Worm (Caenorhabditis elegans): ENCODE results near the gene C05A2.4.
A peak's percentile ranks its signal among the peaks of the same experiment; 100 is the strongest.

The C05A2.4 gene

DNA sequence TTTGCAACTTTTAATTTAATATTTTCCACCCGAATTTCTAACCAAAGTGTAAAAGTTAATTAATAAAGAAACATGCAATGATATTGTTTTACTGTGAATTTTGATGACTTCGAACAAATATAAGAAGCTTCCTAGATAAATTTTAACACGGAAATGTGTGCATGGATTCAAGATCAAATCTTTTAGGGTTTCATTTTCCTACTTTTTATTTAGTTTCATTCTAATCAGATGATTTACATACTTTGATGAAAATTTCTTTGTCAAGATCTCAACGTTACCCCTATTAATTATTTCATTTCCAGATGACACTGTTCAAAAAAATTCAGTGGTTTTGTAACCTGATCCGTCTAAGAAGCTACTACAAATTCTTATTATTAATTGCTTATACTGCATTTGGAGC, 28.0 kb upstream of the C05A2.4 start, which contains the start of gene twk-12:
Gene twk-12, plus strand, starts transcription at position 301 of the 400 bp plus-strand sequence.
- TF ChIP-seq ztf-23 (GFP tag; IDR thresholded peaks at IDR 0.05), result no peak

ce11 chrV:10670817-10671216, 24.5 kb upstream of the C05A2.4 start:
- no peak for TF ChIP-seq ztf-23 (GFP tag; IDR thresholded peaks at IDR 0.05)
- no peak for TF ChIP-seq ref-1 (GFP tag; conservative IDR thresholded peaks at IDR 0.05)
- TF ChIP-seq cog-1 (tag; optimal IDR thresholded peaks at IDR 0.05), result no peak
- TF ChIP-seq tab-1 (GFP tag; IDR thresholded peaks at IDR 0.05), result no peak
- no peak for TF ChIP-seq flt-1 (GFP tag; IDR thresholded peaks at IDR 0.05)
- no peak for TF ChIP-seq ztf-29 (GFP tag; IDR thresholded peaks at IDR 0.05)
- TF ChIP-seq klf-2 (GFP tag; conservative IDR thresholded peaks at IDR 0.05), result no peak
- no peak for TF ChIP-seq T22C8.4 (GFP tag; IDR thresholded peaks at IDR 0.05)
- no peak for TF ChIP-seq med-1 (GFP tag; optimal IDR thresholded peaks at IDR 0.05; ENCODE audit: insufficient read depth)

DNA sequence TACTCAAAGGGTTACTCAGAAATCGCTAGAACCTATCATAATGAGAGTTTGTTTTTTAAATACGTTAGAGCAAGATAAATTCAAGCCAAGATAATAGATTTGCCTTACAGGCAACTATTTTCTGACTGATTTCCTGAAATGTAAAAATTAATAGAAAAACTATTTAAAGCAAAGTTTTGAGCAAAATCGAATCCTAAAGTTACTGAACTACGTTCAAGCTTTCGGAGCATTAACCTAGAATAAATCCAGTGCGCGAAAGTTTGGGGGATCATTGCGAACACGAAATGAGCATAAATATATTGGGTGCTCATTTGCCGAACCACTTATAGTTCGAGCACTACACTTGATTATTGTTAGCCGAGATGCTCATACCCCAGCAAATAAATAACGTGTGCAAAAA, 23.7 kb upstream of the C05A2.4 start, which contains the start of gene ceh-22:
Gene ceh-22, plus strand, starts transcription at position 301 of the 400 bp plus-strand sequence.
- TF ChIP-seq cog-1 (tag; optimal IDR thresholded peaks at IDR 0.05) (no peak), med-1 (GFP tag; optimal IDR thresholded peaks at IDR 0.05; ENCODE audit: insufficient read depth) (no peak), klf-2 (GFP tag; conservative IDR thresholded peaks at IDR 0.05) (no peak), ref-1 (GFP tag; conservative IDR thresholded peaks at IDR 0.05) (no peak), flt-1 (GFP tag; IDR thresholded peaks at IDR 0.05) (no peak), ztf-29 (GFP tag; IDR thresholded peaks at IDR 0.05) (no peak), T22C8.4 (GFP tag; IDR thresholded peaks at IDR 0.05) (no peak), ztf-23 (GFP tag; IDR thresholded peaks at IDR 0.05) (no peak), tab-1 (GFP tag; IDR thresholded peaks at IDR 0.05) (no peak)

DNA sequence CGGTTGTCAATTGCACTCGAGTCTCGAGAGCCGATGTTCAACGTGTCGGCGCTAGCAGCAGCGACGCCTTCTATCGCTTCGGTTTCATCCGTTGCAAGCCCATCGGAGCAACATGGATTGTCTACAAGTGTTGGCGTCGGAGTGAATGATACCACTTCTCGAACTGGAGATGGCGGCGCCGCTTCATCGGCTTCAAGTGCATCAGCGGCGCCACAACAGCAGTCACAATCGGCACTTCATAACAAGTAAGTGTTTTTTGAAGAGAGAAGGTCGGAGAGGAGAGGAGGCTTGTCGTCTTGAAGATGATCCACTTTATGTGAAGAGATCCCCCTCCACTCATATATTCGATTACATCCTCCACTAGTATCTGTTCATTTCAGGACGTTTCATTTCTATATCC, 22.7 kb upstream of the C05A2.4 start:
- TF ChIP-seq cog-1 (tag; optimal IDR thresholded peaks at IDR 0.05) (no peak), klf-2 (GFP tag; conservative IDR thresholded peaks at IDR 0.05) (no peak), tab-1 (GFP tag; IDR thresholded peaks at IDR 0.05) (no peak), med-1 (GFP tag; optimal IDR thresholded peaks at IDR 0.05; ENCODE audit: insufficient read depth) (no peak), ref-1 (GFP tag; conservative IDR thresholded peaks at IDR 0.05) (no peak), flt-1 (GFP tag; IDR thresholded peaks at IDR 0.05) (no peak), ztf-23 (GFP tag; IDR thresholded peaks at IDR 0.05) (no peak), T22C8.4 (GFP tag; IDR thresholded peaks at IDR 0.05) (no peak), ztf-29 (GFP tag; IDR thresholded peaks at IDR 0.05) (no peak)

DNA sequence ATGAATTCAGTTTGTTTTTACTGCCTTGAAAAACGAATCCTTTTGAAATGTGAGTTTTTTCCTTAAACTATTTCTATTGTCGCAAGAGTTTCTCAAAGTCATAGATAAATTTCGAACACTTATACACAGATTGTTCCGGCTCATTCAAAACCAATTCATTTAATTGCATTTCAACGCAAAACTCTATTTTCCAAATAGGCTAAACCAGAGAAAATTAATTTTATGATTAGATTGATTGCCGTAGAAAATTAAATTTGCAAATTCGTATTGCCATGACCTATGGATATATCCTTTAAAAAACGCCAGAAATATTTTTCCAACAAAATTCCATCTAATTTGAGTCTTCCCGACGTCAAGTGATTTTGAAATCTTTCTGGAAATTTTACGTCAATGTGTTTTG, 19.3 kb upstream of the C05A2.4 start:
- no peak for TF ChIP-seq cog-1 (tag; optimal IDR thresholded peaks at IDR 0.05)
- no peak for TF ChIP-seq ref-1 (GFP tag; conservative IDR thresholded peaks at IDR 0.05)
- TF ChIP-seq ztf-29 (GFP tag; IDR thresholded peaks at IDR 0.05), result no peak
- no peak for TF ChIP-seq tab-1 (GFP tag; IDR thresholded peaks at IDR 0.05)

- TF ChIP-seq ztf-29 (GFP tag; IDR thresholded peaks at IDR 0.05) (no peak), med-1 (GFP tag; optimal IDR thresholded peaks at IDR 0.05; ENCODE audit: insufficient read depth) (no peak), cog-1 (tag; optimal IDR thresholded peaks at IDR 0.05) (no peak), klf-2 (GFP tag; conservative IDR thresholded peaks at IDR 0.05) (no peak), flt-1 (GFP tag; IDR thresholded peaks at IDR 0.05) (no peak), T22C8.4 (GFP tag; IDR thresholded peaks at IDR 0.05) (no peak), ztf-23 (GFP tag; IDR thresholded peaks at IDR 0.05) (no peak), ref-1 (GFP tag; conservative IDR thresholded peaks at IDR 0.05) (no peak), tab-1 (GFP tag; IDR thresholded peaks at IDR 0.05) (no peak)
Observed at ce11 chrV:10677459-10677858, 17.8 kb upstream of the C05A2.4 start.

DNA sequence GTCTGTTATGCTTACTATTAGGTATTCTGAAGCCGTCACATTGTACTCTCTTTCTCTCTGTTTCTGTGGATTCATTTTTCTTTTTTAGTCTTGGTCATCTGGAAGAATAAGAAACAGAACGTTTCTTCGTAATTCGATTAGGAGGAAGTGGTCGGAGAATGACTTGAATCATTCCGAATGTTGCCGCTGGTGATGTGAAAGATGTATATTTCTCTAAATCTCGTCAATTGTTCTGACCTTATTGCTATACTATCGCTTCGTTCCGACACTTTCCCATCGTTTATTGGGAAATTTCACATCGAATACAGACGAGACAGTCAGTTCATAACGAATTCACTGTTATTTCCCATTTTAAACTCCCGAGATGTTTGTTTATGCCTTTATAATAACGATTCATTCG, 16.2 kb upstream of the C05A2.4 start:
- TF ChIP-seq tab-1 (GFP tag; IDR thresholded peaks at IDR 0.05), result no peak
- no peak for TF ChIP-seq med-1 (GFP tag; optimal IDR thresholded peaks at IDR 0.05; ENCODE audit: insufficient read depth)
- TF ChIP-seq T22C8.4 (GFP tag; IDR thresholded peaks at IDR 0.05), result no peak
- TF ChIP-seq ref-1 (GFP tag; conservative IDR thresholded peaks at IDR 0.05), result no peak
- no peak for TF ChIP-seq klf-2 (GFP tag; conservative IDR thresholded peaks at IDR 0.05)
- no peak for TF ChIP-seq ztf-23 (GFP tag; IDR thresholded peaks at IDR 0.05)
- TF ChIP-seq cog-1 (tag; optimal IDR thresholded peaks at IDR 0.05), result no peak
- no peak for TF ChIP-seq ztf-29 (GFP tag; IDR thresholded peaks at IDR 0.05)
- no peak for TF ChIP-seq flt-1 (GFP tag; IDR thresholded peaks at IDR 0.05)

- TF ChIP-seq klf-2 (GFP tag; conservative IDR thresholded peaks at IDR 0.05), result no peak
- TF ChIP-seq T22C8.4 (GFP tag; IDR thresholded peaks at IDR 0.05), result no peak
- TF ChIP-seq flt-1 (GFP tag; IDR thresholded peaks at IDR 0.05), result no peak
- no peak for TF ChIP-seq cog-1 (tag; optimal IDR thresholded peaks at IDR 0.05)
- no peak for TF ChIP-seq med-1 (GFP tag; optimal IDR thresholded peaks at IDR 0.05; ENCODE audit: insufficient read depth)
- no peak for TF ChIP-seq ztf-29 (GFP tag; IDR thresholded peaks at IDR 0.05)
- TF ChIP-seq ref-1 (GFP tag; conservative IDR thresholded peaks at IDR 0.05), result no peak
- no peak for TF ChIP-seq ztf-23 (GFP tag; IDR thresholded peaks at IDR 0.05)
- TF ChIP-seq tab-1 (GFP tag; IDR thresholded peaks at IDR 0.05), result no peak
Observed at ce11 chrV:10679990-10680602, 15.2 kb upstream of the C05A2.4 start.

DNA sequence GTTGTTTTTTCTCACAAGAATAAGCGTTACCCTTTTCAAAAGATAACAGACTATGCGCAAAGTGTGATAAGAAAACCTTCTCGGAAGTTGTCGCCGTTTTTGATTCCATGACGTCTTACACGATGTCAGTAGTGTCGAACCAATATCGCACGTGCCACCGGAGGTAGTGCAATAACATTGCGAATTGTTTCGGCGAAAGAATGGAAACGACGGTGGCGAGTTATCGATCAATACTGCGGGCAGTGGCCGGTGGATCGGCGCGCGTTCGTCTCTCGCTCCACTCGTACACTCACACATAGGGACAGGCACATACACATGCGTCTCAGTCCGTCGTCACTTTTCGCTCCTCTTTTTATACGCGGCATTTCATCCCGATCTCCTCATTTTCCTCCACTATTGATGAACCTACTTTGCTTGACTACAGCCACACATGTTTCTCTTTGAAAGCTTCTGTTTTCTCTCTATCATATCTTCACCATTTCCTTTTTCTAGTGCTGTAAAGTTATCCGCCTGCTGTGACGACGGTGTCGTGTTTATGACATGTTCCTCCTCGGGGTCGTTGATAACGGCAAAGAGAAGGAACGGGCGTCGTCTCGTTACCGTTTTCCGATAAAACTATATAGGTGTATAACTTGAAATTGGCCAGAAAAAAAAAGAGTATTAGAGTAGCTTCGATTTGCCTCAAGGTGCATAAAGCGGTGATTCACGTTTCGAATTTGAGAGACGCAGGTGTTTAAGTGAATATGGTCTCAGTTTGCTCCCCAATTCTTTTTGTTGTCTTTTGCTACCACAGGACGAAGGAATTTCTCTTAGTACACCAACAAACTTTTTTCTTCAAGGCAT, 13.9 kb upstream of the C05A2.4 start:
- no peak for TF ChIP-seq cog-1 (tag; optimal IDR thresholded peaks at IDR 0.05)
- no peak for TF ChIP-seq ztf-29 (GFP tag; IDR thresholded peaks at IDR 0.05)
- TF ChIP-seq T22C8.4 (GFP tag; IDR thresholded peaks at IDR 0.05), result peak; percentile 69; the same call in 1 of the 2 replicates
- no peak for TF ChIP-seq med-1 (GFP tag; optimal IDR thresholded peaks at IDR 0.05; ENCODE audit: insufficient read depth)
- 0 out of 2 replicates have a peak, but pooled peaks have one; percentile 50 for TF ChIP-seq ztf-23 (GFP tag; IDR thresholded peaks at IDR 0.05)
- peak; percentile 4; the same call in 1 of the 2 replicates for TF ChIP-seq flt-1 (GFP tag; IDR thresholded peaks at IDR 0.05)
- TF ChIP-seq ref-1 (GFP tag; conservative IDR thresholded peaks at IDR 0.05), result peak; percentile 42; the same call in 1 of the 2 replicates
- no peak for TF ChIP-seq tab-1 (GFP tag; IDR thresholded peaks at IDR 0.05)
- no peak for TF ChIP-seq klf-2 (GFP tag; conservative IDR thresholded peaks at IDR 0.05)

Data from whole organism, midembryonic.